Fruit fly (Drosophila melanogaster): Measurements from ENCODE around the gene NijA.
A peak's percentile ranks its signal among the peaks of the same experiment; 100 is the strongest.

The NijA gene

DNA sequence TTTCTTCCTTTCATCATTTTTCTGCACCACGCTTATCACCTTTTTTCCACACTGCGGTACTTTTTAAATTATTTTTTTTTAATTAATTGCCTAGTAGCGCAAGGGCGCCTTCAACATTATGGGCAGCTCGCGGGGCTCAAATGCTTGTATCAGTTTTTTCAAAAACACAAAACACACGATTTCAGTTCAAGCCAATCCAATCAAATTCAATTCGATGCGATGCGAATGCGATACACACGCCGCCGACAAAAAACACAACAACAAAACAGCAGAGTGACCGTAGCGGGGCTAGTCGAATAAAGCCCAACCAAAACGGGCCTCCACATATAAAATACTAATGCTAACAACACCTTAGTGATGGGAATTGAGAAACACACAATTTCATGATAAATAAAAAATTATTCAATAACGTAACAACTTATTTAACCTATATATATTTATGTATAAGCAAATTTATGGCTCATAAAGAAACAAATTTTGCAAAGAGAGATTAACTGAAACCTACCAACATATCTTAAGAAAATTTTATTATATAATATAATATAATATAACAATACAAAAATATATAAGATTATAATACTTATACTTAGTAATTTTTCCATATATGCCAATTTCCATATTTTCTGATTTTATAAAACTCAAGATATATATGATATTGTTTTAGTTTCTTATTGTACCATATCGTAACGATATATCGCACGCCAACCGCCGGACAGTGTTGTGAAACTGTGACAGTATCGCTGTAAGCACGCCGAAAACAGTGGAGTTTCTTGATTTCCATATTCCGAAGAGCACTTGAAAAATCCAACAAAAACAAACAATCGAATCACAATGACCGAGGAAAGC lies 35.7 kb downstream of the NijA start, which contains the start of the genes CG32066 and CG8003 (continued):
- TF ChIP-seq Pdp1 (GFP tag; optimal IDR thresholded peaks at IDR 0.05) = peak in 1 of 2 experiments; percentile 27
- peak; percentile 72 for TF ChIP-seq CoRest (tag; optimal IDR thresholded peaks at IDR 0.05)
- peak; percentile 31 to 41 for TF ChIP-seq bsh (GFP tag; optimal IDR thresholded peaks at IDR 0.05)
- TF ChIP-seq kay (GFP tag; optimal IDR thresholded peaks at IDR 0.05) = no peak
- TF ChIP-seq CG6765 (GFP tag; optimal IDR thresholded peaks at IDR 0.05) = peak; percentile 50
- TF ChIP-seq CG32767 (GFP tag; IDR thresholded peaks at IDR 0.05) = peak; percentile 18; the same call in 1 of the 2 replicates
- TF ChIP-seq Lhr (GFP tag; optimal IDR thresholded peaks at IDR 0.05) = no peak
- TF ChIP-seq Neu2 (GFP tag; optimal IDR thresholded peaks at IDR 0.05; ENCODE audit: borderline replicate concordance) = no peak
- no peak for TF ChIP-seq Dip2 (GFP tag; IDR thresholded peaks at IDR 0.05)
- no peak for TF ChIP-seq Hr78 (GFP tag; optimal IDR thresholded peaks at IDR 0.05)
- no peak for TF ChIP-seq bab2 (GFP tag; optimal IDR thresholded peaks at IDR 0.05)
- TF ChIP-seq CG15514 (GFP tag; optimal IDR thresholded peaks at IDR 0.05) = peak; percentile 57
- TF ChIP-seq kni (GFP tag; optimal IDR thresholded peaks at IDR 0.05) = peak; percentile 10
- peak; percentile 15 for TF ChIP-seq exex (tag; optimal IDR thresholded peaks at IDR 0.05)
- TF ChIP-seq CG4707 (GFP tag; optimal IDR thresholded peaks at IDR 0.05) = peak; percentile 53
- peak; percentile 66 for TF ChIP-seq CG7987 (GFP tag; optimal IDR thresholded peaks at IDR 0.05)
- TF ChIP-seq Tbp (GFP tag; optimal IDR thresholded peaks at IDR 0.05) = no peak
- TF ChIP-seq dm (GFP tag; optimal IDR thresholded peaks at IDR 0.05) = peak; percentile 3
- peak; percentile 8 for TF ChIP-seq mirr (GFP tag; optimal IDR thresholded peaks at IDR 0.05)
- no peak for TF ChIP-seq emc (GFP tag; optimal IDR thresholded peaks at IDR 0.05)
- no peak for TF ChIP-seq CG12744 (GFP tag; optimal IDR thresholded peaks at IDR 0.05)
- peak; percentile 24 for TF ChIP-seq HmgZ (tag; optimal IDR thresholded peaks at IDR 0.05)
- peak; percentile 27 for TF ChIP-seq nau (GFP tag; optimal IDR thresholded peaks at IDR 0.05)
- TF ChIP-seq CG3847 (GFP tag; IDR thresholded peaks at IDR 0.05) = peak; percentile 32; the same call in 1 of the 2 replicates
- TF ChIP-seq CG12769 (tag; optimal IDR thresholded peaks at IDR 0.05) = peak; percentile 8
- peak; percentile 64 for TF ChIP-seq MESR4 (GFP tag; optimal IDR thresholded peaks at IDR 0.05)
- peak; percentile 5 for TF ChIP-seq tin (GFP tag; optimal IDR thresholded peaks at IDR 0.05)
- TF ChIP-seq Mad (GFP tag; optimal IDR thresholded peaks at IDR 0.05) = peak; percentile 20
- no peak for TF ChIP-seq CG6683 (GFP tag; optimal IDR thresholded peaks at IDR 0.05)
- TF ChIP-seq CG34376 (GFP tag; optimal IDR thresholded peaks at IDR 0.05) = peak; percentile 86
- peak in 1 of 2 experiments; percentile 53 for TF ChIP-seq Hr51 (GFP tag; optimal IDR thresholded peaks at IDR 0.05)
- peak; percentile 74 for TF ChIP-seq CG9932 (GFP tag; IDR thresholded peaks at IDR 0.05)
- TF ChIP-seq pb (GFP tag; optimal IDR thresholded peaks at IDR 0.05) = no peak
- TF ChIP-seq Usf (GFP tag; optimal IDR thresholded peaks at IDR 0.05) = no peak
- peak; percentile 48 for TF ChIP-seq dmrt11E (tag; optimal IDR thresholded peaks at IDR 0.05)
- no peak for TF ChIP-seq CG9609 (GFP tag; optimal IDR thresholded peaks at IDR 0.05)
- TF ChIP-seq Antp (GFP tag; optimal IDR thresholded peaks at IDR 0.05) = no peak
- peak; percentile 51; the same call in 1 of the 2 replicates for TF ChIP-seq CG32532 (GFP tag; IDR thresholded peaks at IDR 0.05)
- TF ChIP-seq CG17385 (GFP tag; optimal IDR thresholded peaks at IDR 0.05) = peak; percentile 24
- TF ChIP-seq CG16815 (GFP tag; optimal IDR thresholded peaks at IDR 0.05) = no peak
- no peak for TF ChIP-seq CG11247 (GFP tag; IDR thresholded peaks at IDR 0.05)
- no peak for TF ChIP-seq ATbp (GFP tag; optimal IDR thresholded peaks at IDR 0.05)
- TF ChIP-seq chn (GFP tag; optimal IDR thresholded peaks at IDR 0.05) = no peak
- peak; percentile 61 for TF ChIP-seq pzg (GFP tag; optimal IDR thresholded peaks at IDR 0.05)
- TF ChIP-seq CG31441 (GFP tag; IDR thresholded peaks at IDR 0.05) = peak; percentile 27; the same call in 1 of the 2 replicates
- peak; percentile 56 for TF ChIP-seq CG8924 (tag; optimal IDR thresholded peaks at IDR 0.05)
- no peak for TF ChIP-seq CG32772 (GFP tag; IDR thresholded peaks at IDR 0.05)
- no peak for TF ChIP-seq CG43689 (GFP tag; IDR thresholded peaks at IDR 0.05)
